Worm (Caenorhabditis elegans): ENCODE results near the gene ZK666.14.

The ZK666.14 gene

DNA sequence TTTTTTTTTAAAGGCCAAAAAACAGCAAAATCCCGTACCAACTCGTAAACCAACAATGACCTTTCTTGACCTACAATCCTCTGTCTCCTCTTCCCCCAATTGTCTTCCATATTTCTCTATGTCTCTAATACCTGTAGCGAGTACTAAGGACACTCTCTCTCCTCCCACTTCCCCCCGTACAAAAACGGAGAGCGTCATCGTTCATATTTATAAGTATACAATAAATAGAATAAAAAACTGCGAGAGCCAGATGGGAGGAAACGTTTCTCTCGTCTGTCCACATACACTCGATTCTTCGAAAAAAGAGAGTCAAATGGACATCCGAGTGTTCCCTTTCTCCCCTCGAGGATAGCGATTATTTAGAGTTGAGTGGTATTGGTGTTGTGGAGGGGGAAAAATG is 10.2 kb downstream of the ZK666.14 start:
- TF ChIP-seq unc-62 (GFP tag; optimal IDR thresholded peaks at IDR 0.05): no peak

ce11 chrII:10505949-10506348 is 11.4 kb downstream of the ZK666.14 start:
- no peak for TF ChIP-seq unc-62 (GFP tag; optimal IDR thresholded peaks at IDR 0.05)

DNA sequence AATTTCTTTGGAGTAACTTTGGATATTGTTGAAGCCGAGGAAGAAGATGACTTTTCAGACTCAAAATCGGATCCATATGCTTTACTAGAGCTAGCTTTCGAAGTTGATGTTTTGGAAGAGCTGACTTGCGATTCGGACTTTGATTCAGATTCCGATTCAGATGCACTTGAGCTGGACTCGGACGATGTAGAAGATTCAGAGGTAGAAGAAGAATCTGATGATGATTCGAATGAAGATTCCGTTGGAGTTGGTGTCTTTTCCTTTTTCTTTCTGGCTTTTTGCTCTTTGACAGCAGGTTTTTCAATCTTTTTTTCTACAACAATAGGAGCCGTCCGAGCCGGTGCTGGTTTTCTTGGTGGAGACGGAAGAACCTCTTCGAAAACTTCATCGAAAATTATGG is 13.3 kb downstream of the ZK666.14 start:
- no peak for TF ChIP-seq unc-62 (GFP tag; optimal IDR thresholded peaks at IDR 0.05)

DNA sequence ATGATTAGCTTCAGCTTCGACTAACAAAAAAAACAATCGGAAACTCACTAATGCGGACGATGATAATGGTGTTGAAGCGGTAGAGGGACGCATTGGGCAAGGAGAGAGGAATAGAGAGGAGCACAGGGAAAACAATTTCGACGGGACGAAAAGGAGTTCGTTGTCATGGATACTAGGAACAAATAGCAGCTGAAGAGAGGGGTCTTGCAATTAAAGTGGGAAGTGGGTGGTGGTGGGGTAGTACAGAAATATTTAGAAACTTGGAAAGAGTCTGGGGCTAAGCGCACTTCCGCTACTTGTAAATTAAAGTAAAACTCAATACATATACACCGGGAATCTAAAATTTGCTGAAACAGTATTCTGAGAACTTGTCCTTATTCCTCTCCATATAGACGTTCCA is 15.2 kb downstream of the ZK666.14 start, which contains the start of gene F59B10.2:
F59B10.2 (minus strand) TSS at position 101 of the 400 bp plus-strand sequence.
- TF ChIP-seq unc-62 (GFP tag; optimal IDR thresholded peaks at IDR 0.05): no peak

DNA sequence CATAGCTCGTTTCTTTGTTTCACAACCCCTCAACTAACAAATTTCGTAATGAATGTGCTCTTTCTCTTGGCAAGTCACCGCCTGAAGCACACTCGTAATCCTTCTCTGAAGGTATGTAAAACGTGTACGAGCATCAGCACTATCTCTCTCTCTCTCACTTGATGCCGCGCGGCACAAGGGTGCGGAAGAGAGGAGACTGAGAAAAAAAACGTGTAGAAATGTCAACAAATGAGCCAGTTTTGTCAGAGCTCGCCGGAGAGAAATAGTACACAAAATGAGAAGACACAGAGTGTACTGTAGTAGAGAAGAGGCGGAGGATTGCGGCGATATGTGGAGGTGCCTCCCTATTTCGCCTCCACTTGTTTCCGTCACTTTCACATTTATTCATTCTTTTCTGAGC is 15.7 kb downstream of the ZK666.14 start, which contains the start of gene F59B10.3:
F59B10.3 (plus strand) TSS at position 301 of the 400 bp plus-strand sequence.
- TF ChIP-seq unc-62 (GFP tag; optimal IDR thresholded peaks at IDR 0.05): no peak

- TF ChIP-seq unc-62 (GFP tag; optimal IDR thresholded peaks at IDR 0.05): no peak
Measured at ce11 chrII:10513377-10513776, 18.8 kb downstream of the ZK666.14 start.

DNA sequence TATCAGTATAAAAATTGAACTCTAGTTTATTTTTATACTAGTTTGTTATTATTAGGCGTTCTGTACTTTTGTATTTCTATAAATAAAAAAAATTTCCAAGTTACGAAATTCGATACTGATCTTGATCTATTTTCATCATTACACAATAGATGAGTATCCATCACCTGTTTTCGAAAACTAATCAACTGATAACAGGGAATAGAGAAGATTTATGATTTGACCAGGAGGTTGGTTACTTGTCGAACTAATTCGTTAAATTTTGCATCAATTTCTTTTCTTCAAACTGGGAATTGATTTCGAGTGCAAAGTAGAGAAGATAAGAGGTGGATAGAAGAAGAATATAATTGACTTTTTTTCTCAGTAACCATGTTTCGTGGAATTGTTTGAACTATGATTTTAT is 20.9 kb downstream of the ZK666.14 start:
- no peak for TF ChIP-seq unc-62 (GFP tag; optimal IDR thresholded peaks at IDR 0.05)

DNA sequence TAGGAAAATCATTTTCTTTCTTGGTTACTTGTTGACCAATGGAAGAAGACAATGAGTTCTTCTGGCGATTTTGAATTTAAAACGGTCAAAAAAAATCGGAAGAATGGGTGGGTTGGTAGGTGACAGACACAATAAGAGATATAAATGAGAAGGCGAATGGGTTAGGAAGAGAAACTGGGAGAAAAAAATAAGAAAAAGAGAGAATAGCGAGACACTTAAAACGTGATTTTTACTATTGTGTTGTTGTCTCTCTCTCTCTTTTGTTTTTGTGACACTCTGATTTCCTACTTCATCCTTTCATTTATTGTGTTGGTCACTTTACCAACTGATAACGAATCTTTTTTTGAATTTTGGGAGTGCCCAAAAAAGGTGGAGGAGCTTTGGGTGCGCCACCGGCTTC is 21.8 kb downstream of the ZK666.14 start:
- TF ChIP-seq unc-62 (GFP tag; optimal IDR thresholded peaks at IDR 0.05): no peak

DNA sequence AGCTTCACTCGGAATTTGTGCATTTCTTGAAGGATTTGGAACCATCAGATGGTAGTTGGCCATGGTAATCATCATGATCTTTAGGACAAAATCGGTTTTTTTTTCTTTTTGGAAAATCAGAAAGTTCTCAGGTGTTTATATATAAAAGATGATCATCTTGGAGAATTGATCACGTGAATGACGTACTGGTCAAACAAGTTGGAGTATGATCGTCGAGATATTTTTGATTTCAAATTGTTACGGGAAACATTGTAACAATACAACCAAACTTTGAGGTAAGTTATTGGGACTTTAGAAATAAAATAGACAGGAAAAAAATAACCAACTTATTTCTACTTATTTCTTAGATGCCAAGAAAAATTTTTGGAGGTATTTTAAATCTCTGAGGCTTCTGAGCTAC is 24.4 kb downstream of the ZK666.14 start, which contains the start of gene F59B10.4:
F59B10.4 (minus strand) TSS at position 101 of the 400 bp plus-strand sequence.
- no peak for TF ChIP-seq unc-62 (GFP tag; optimal IDR thresholded peaks at IDR 0.05)

DNA sequence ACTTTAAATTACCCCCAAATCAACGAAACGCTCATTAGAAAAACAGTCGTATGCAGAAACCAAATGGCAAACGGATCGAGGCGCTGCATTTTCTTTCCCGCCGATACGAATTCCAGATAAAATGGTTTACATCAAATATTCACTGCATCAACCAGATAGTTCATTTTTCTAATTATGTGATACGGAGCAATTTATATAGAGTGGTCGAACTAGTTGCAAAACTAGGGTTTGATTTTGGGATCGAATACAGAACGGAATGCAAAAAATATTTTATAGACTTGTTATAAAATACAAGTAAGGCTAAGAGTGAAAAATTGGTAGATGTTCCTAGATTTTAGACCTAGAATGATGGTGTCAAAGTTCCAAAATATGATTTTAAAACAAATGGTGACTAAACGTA is 25.3 kb downstream of the ZK666.14 start:
- TF ChIP-seq unc-62 (GFP tag; optimal IDR thresholded peaks at IDR 0.05): no peak

ce11 chrII:10523031-10523430 is 28.5 kb downstream of the ZK666.14 start:
- TF ChIP-seq unc-62 (GFP tag; optimal IDR thresholded peaks at IDR 0.05): no peak

ce11 chrII:10523583-10523982 is 29.0 kb downstream of the ZK666.14 start, which contains the start of gene F59B10.5:
Gene F59B10.5 (minus strand): TSS chrII:10523683.
- TF ChIP-seq unc-62 (GFP tag; optimal IDR thresholded peaks at IDR 0.05): no peak

DNA sequence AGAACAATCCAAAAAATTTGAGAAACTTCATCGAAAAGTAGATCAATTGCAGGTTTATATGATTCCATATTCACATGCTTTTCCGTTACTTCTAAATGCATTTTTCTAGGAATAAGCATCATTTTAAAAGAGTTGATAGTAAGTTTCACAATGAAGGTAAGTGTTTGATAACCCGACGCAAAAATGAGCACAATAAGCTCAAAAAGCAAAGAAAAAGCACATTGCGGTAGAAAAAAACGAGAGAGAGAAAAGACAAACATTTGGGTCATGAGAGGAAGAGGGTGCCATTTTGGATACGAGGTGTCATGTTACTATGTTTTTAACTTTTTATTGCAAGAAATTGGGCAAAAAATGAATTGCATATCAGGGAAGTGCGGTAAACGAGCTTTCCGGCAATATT is 29.8 kb downstream of the ZK666.14 start, which contains the start of gene F59B10.6:
F59B10.6 (minus strand) TSS at position 101 of the 400 bp plus-strand sequence.
- TF ChIP-seq unc-62 (GFP tag; optimal IDR thresholded peaks at IDR 0.05): no peak

DNA sequence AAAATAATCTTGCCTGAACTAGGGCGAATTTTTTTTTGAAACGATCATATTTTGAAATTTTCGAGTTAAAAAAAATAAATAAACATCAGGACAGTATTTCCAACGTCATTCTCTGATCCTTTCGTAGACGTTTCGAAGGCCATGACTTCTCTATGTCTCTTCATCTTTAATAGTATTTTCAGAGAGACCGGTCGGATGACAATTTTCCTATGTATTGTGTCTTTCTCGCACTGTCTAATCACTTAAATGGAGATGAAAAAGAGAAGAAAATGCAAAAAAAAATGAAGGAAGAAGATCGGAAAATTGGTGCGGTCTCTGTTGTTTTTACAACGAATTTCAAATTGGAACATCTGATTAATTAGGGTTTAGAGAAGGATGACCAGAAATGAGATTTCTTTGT is 30.6 kb downstream of the ZK666.14 start:
- TF ChIP-seq unc-62 (GFP tag; optimal IDR thresholded peaks at IDR 0.05): no peak

ce11 chrII:10527649-10528134 is 33.1 kb downstream of the ZK666.14 start, which contains the start of gene mab-10:
Gene mab-10 (plus strand): TSS chrII:10528084.
- TF ChIP-seq unc-62 (GFP tag; optimal IDR thresholded peaks at IDR 0.05): no peak

ce11 chrII:10529218-10529751 is 34.7 kb downstream of the ZK666.14 start:
- TF ChIP-seq unc-62 (GFP tag; optimal IDR thresholded peaks at IDR 0.05): no peak

- no peak for TF ChIP-seq unc-62 (GFP tag; optimal IDR thresholded peaks at IDR 0.05)
Measured at ce11 chrII:10530907-10531306, 36.3 kb downstream of the ZK666.14 start.

DNA sequence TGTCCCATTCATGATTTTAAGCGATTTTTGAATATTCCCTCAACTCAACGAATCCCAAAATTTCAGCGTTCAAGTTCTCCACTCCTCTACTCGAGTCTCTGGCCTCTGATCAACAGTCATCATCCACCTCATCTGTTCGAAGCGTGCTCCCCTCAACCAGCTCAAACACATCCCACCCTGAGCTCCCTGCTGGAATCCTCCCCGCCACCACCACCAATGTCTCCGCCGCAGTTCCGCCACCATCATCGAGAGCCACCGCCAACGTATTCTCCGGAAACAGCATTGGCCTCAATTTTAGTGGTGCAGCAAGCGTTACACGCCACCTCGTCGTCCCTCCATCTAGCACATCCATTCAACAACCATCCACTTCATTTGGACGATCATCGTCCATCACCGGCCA is 37.0 kb downstream of the ZK666.14 start:
- no peak for TF ChIP-seq unc-62 (GFP tag; optimal IDR thresholded peaks at IDR 0.05)

All from whole organism, dauer.